Worm (Caenorhabditis elegans) whole organism, L2 larva: ENCODE data around the gene srx-90.

ENCODE experiments used
- ceh-82 ChIP-seq: fragments of 150-350 bp; optimal IDR thresholded peaks from 2 replicates; lab custom pipeline; 2014; ENCODE audit warnings: missing biosample characterization, missing genetic modification characterization
- lin-13 ChIP-seq: fragments of 150-350 bp; optimal IDR thresholded peaks from 2 replicates; lab custom pipeline; 2014; ENCODE audit warnings: missing biosample characterization, missing genetic modification reagents, missing genetic modification characterization

- TF ChIP-seq lin-13 (no peak), ceh-82 (tag; lab: Kevin White, UChicago) (no peak)
Observed at ce11 chrV:11593888-11594287, 13.0 kb downstream of the srx-90 start.
